Fruit fly (Drosophila melanogaster) S2 (cell line): Measurements from ENCODE around the gene rt.

Source experiments
- CG8478 ChIP-seq: fragments of >200 bp; optimal IDR thresholded peaks from 2 replicates; lab custom pipeline; 2018
- CTCF ChIP-seq, 2 experiments: fragments of >200 bp; optimal IDR thresholded peaks; 2 replicates each; lab custom pipeline; 2018

Gene rt

dm6 chr3L:11587720-11588580, at the start of gene rt:
Gene rt (minus strand): TSS chr3L:11587770.
- TF ChIP-seq CG8478 (lab: Kevin White, UChicago): no peak
- no peak for TF ChIP-seq CTCF (optimal IDR thresholded peaks at IDR 0.05; lab: Kevin White, UChicago)

- TF ChIP-seq CG8478 (lab: Kevin White, UChicago) (no peak), CTCF (optimal IDR thresholded peaks at IDR 0.05; lab: Kevin White, UChicago) (no peak)
Measured at dm6 chr3L:11636829-11637228, 49.3 kb upstream of the rt start.

- TF ChIP-seq CG8478 (lab: Kevin White, UChicago): no peak
- TF ChIP-seq CTCF (optimal IDR thresholded peaks at IDR 0.05; lab: Kevin White, UChicago): no peak
Measured at dm6 chr3L:11634551-11634950, 47.0 kb upstream of the rt start.

DNA sequence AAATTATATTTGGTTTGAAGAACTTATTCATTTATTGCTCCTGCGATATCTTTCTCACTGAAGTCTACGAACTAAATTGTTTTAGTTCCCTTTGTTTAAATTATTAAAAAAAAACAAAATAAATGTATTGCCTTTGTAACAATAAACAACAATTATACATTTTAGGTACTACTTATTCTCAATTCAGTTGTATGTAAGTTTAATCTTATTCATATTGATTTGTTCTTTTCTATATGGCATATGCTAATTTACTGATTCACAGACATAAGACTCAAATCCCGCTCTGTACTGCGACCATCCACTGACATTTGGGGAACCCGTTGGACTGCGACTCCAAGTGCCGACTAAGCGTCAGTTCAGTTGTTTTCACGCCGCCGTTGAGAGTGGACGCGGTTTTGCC, 43.5 kb upstream of the rt start, which contains the start of gene CG32091:
TSS of gene CG32091 (plus strand) at position 301 of the 400 bp plus-strand sequence.
- TF ChIP-seq CTCF (optimal IDR thresholded peaks at IDR 0.05; lab: Kevin White, UChicago) (no peak), CG8478 (lab: Kevin White, UChicago) (no peak)

DNA sequence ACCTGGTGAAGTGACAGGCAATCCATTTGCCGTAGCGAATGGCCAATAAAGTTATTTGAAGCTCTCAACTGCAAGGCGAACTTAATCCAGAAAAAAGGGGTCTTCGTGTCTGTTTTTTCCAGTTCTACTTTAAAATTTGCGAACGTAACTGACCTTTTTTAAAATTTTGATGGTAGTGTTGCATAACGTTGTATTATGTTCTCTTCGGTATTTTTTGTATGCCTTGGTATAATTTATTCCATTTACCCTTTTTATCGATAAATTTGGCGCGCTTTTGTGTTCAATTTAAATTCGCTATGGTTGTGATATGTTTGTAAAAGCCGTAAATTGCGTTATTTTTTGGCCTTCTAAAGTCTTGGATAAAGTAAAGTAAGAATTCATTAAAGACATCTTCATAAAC, 43.1 kb upstream of the rt start:
- TF ChIP-seq CTCF (optimal IDR thresholded peaks at IDR 0.05; lab: Kevin White, UChicago) (no peak), CG8478 (lab: Kevin White, UChicago) (no peak)

DNA sequence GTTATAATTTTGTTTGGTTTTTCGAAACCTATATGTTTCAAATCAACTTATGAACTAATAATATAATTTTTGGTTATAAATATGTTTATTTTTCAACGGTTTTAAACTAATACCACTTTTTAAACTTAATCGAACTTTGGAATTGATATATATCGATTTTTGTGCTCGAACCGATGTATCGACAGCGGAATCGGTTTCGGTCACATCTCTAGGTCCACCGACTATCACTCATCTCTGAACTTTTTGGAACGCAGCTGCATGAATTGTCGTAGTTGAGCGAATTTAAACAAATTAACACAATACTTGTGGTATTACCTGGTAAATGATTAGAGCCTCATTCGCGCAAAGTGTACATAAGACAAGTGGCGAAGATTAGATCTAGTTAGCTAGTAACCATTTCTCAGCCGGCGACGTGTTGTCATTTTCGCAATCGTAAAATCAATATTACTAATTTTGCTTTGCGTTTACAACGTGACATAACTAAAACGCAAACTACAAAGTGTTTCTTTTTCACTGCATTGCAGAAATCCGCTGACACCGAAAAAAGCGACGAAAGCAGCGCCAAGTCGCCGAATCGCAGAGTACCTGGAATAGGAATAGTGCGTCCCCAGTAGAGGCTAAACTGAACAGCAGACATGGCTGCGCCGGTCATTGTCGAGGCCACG, 40.4 kb upstream of the rt start, which contains the start of gene Apt1:
TSS of gene Apt1 (plus strand) at position 219 of the 665 bp plus-strand sequence.
- TF ChIP-seq CTCF (optimal IDR thresholded peaks at IDR 0.05; lab: Kevin White, UChicago): peak in 1 of 2 experiments; percentile 16
- TF ChIP-seq CG8478 (lab: Kevin White, UChicago): no peak

DNA sequence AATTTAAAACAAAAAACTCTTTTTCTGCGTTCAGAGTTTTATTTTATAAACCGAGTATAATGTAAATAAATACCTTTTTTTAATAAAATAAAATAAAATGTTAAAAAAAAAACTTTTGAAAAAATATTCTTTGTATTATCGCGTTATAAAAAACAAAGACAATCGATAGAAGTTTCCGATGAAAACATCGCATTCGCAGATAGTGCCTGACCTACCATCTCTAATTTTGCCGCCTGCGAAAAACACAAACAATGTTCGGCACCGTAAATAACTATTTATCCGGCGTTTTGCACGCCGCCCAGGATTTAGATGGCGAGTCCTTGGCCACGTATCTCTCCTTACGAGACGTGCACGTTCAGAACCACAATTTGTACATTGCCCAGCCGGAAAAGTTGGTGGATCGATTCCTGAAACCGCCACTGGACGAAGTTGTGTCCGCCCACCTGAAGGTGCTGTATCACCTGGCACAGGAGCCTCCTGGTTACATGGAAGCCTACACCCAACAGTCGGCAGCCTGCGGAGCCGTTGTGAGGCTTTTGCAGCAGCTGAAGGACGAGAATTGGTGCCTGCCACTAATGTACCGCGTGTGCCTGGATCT, 38.8 kb upstream of the rt start, which contains the start of gene PCID2:
TSS of gene PCID2 (plus strand) at position 213 of the 598 bp plus-strand sequence.
- TF ChIP-seq CG8478 (lab: Kevin White, UChicago): no peak
- no peak for TF ChIP-seq CTCF (optimal IDR thresholded peaks at IDR 0.05; lab: Kevin White, UChicago)

DNA sequence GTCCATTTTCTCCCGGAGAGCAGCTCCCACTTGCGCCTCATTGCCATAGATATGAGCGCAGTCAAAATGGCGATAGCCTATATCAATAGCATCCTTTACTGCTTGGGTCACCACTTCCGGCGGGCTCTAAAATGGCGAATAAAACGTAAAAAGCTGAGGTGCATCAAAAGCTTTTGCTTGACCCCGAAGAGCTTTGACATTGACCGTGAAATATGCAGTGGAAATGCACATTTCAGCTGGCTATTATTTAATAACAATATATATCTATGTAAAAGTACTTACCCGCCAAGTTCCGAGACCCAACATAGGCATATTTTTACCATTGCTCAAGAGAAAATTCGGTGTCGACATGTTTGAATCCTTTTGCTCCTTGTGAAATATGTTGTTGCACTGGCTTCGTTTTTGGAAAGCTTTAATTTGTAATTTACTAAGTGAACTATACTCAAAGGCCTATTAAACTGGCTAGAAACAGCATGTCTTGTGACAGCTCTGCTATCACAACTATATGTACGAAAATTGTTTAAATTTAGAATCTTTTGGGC, 38.1 kb upstream of the rt start, which contains the start of gene CG6083:
TSS of gene CG6083 (minus strand) at position 492 of the 542 bp plus-strand sequence.
- TF ChIP-seq CTCF (optimal IDR thresholded peaks at IDR 0.05; lab: Kevin White, UChicago) (no peak), CG8478 (lab: Kevin White, UChicago) (no peak)

DNA sequence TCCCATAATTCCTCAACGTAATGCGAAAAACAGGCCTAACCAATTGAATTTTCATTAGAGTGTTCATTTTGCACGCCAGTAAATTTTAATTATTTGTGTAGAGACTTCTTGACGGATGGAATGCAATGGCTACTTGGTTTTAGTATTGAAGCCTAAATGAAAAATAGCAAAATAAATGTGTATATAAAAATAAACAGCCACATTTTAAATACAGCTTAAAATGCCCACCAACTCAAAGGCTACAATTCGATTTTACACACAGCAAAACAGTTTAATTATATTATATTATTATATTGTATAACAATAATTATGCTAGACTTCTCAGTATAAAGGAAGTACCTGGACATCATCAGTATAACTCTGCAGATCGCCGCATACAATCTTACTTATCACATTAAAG, 36.7 kb upstream of the rt start, which contains the start of gene Akr1B:
TSS of gene Akr1B (minus strand) at position 101 of the 400 bp plus-strand sequence.
- no peak for TF ChIP-seq CG8478 (lab: Kevin White, UChicago)

DNA sequence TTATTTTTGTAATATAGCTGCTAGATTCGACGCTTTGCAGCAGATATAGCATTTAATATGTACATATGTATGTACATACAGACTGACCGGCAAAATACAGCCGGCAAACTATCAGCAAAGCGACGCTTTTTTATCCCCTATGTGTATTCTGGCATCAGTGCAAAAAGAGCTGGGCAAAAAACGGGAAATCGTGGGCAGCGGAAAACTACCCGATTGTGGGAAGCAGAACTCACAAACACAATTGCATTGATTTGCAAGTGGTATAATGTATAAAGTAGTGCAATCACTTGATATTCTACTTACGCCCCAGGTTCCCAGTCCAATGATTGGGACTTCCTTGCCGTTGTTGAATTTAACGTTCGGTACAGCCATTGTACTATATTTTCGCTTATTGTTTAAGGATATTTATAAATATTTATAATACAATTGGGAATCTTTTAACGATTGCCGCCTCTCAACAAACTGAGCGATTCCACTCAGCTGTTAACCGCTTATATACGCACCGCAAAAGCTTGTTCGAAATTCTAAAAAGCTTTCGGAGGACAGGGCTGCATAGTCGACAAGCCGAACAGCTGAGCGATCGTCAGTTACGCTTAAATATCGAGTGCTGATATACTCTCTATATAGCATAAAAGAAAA, 35.8 kb upstream of the rt start:
- TF ChIP-seq CTCF (optimal IDR thresholded peaks at IDR 0.05; lab: Kevin White, UChicago) (no peak), CG8478 (lab: Kevin White, UChicago) (no peak)

- TF ChIP-seq CG8478 (lab: Kevin White, UChicago) (no peak), CTCF (optimal IDR thresholded peaks at IDR 0.05; lab: Kevin White, UChicago) (no peak)
Measured at dm6 chr3L:11622750-11623149, 35.2 kb upstream of the rt start.

dm6 chr3L:11620001-11620400, 32.4 kb upstream of the rt start, which contains the start of gene Muc68Ca:
Gene Muc68Ca (minus strand): TSS chr3L:11620101.
- TF ChIP-seq CTCF (optimal IDR thresholded peaks at IDR 0.05; lab: Kevin White, UChicago) (no peak), CG8478 (lab: Kevin White, UChicago) (no peak)

DNA sequence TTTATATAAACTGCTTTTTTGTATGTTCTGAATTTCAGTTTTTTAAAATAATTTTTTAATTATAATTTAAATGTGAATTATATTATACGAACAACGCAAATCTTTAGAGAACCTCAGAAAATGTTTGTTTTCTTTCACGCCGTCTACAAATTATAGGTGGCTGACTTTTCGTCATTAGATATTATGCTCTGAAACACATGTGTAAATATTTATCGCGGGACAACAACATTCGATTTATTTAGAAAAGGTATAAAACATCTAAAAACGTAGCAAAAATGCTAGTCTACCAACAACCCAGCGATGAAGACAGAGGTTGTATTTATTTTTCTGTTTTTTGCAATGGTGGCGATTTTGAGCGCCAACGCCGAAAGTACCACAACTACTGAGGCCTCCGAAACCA, 22.3 kb upstream of the rt start, which contains the start of gene CG42832:
TSS of gene CG42832 (plus strand) at position 301 of the 400 bp plus-strand sequence.
- no peak for TF ChIP-seq CG8478 (lab: Kevin White, UChicago)
- no peak for TF ChIP-seq CTCF (optimal IDR thresholded peaks at IDR 0.05; lab: Kevin White, UChicago)
